Worm (Caenorhabditis elegans): Measurements from ENCODE around the gene Y54G2A.38.
A peak's percentile ranks its signal among the peaks of the same experiment; 100 is the strongest.

Gene Y54G2A.38

ce11 chrIV:2758079-2758478 is 1.2 kb upstream of the Y54G2A.38 start:
- TF ChIP-seq mdl-1 (tag; optimal IDR thresholded peaks at IDR 0.05) (no peak), nhr-21 (tag; optimal IDR thresholded peaks at IDR 0.05) (no peak), lin-39 (tag; optimal IDR thresholded peaks at IDR 0.05) (no peak), mbf-1 (tag; optimal IDR thresholded peaks at IDR 0.05) (no peak), ceh-82 (tag; optimal IDR thresholded peaks at IDR 0.05) (no peak), nhr-11 (tag; optimal IDR thresholded peaks at IDR 0.05) (no peak), sma-3 (GFP tag; optimal IDR thresholded peaks at IDR 0.05) (no peak), elt-3 (tag; optimal IDR thresholded peaks at IDR 0.05) (no peak)

ce11 chrIV:2761477-2761876 is 2.2 kb downstream of the Y54G2A.38 start:
- TF ChIP-seq dmd-4 (tag; optimal IDR thresholded peaks at IDR 0.05) (no peak), blmp-1 (tag; optimal IDR thresholded peaks at IDR 0.05; ENCODE audit: insufficient read depth) (no peak), lin-11 (tag; optimal IDR thresholded peaks at IDR 0.05) (no peak), lin-39 (tag; optimal IDR thresholded peaks at IDR 0.05) (no peak), skn-1 (tag; optimal IDR thresholded peaks at IDR 0.05) (no peak)

- TF ChIP-seq ceh-82 (tag; optimal IDR thresholded peaks at IDR 0.05) (no peak), nhr-237 (tag; optimal IDR thresholded peaks at IDR 0.05) (no peak), ama-1 (optimal IDR thresholded peaks at IDR 0.05) (no peak), unc-39 (tag; optimal IDR thresholded peaks at IDR 0.05) (no peak), sma-9 (GFP tag; optimal IDR thresholded peaks at IDR 0.05) (no peak), sma-9 (tag; optimal IDR thresholded peaks at IDR 0.05) (no peak), ceh-16 (tag; optimal IDR thresholded peaks at IDR 0.05) (no peak), nhr-11 (tag; optimal IDR thresholded peaks at IDR 0.05) (no peak)
Observed at ce11 chrIV:2762380-2762779, 3.1 kb downstream of the Y54G2A.38 start, which contains the start of gene Y54G2A.77. Gene Y54G2A.77 (plus strand): TSS chrIV:2762680.

ce11 chrIV:2764160-2764559 is 4.9 kb downstream of the Y54G2A.38 start:
- TF ChIP-seq nhr-25 (tag; optimal IDR thresholded peaks at IDR 0.05) = peak; percentile 22
- TF ChIP-seq lin-13 (GFP tag; optimal IDR thresholded peaks at IDR 0.05) = no peak

ce11 chrIV:2765048-2765708 is 5.9 kb downstream of the Y54G2A.38 start:
- TF ChIP-seq nhr-237 (tag; optimal IDR thresholded peaks at IDR 0.05) (no peak), mdl-1 (tag; optimal IDR thresholded peaks at IDR 0.05) (no peak), aly-2 (tag; optimal IDR thresholded peaks at IDR 0.05) (no peak), nhr-25 (tag; optimal IDR thresholded peaks at IDR 0.05) (peak; percentile 67), skn-1 (tag; optimal IDR thresholded peaks at IDR 0.05) (no peak), Y55F3AM.14 (GFP tag; optimal IDR thresholded peaks at IDR 0.05) (peak; percentile 40)

ce11 chrIV:2770067-2770466 is 10.8 kb downstream of the Y54G2A.38 start:
- no peak for TF ChIP-seq mbf-1 (tag; optimal IDR thresholded peaks at IDR 0.05)
- TF ChIP-seq elt-1 (tag; optimal IDR thresholded peaks at IDR 0.05) = no peak
- no peak for TF ChIP-seq snpc-4 (tag; optimal IDR thresholded peaks at IDR 0.05)
- TF ChIP-seq nhr-237 (tag; optimal IDR thresholded peaks at IDR 0.05) = no peak
- no peak for TF ChIP-seq unc-62 (GFP tag; optimal IDR thresholded peaks at IDR 0.05)
- TF ChIP-seq mab-5 (tag; optimal IDR thresholded peaks at IDR 0.05) = no peak
- no peak for TF ChIP-seq Y55F3AM.14 (GFP tag; optimal IDR thresholded peaks at IDR 0.05)
- TF ChIP-seq ztf-4 (tag; optimal IDR thresholded peaks at IDR 0.05) = no peak
- TF ChIP-seq C34F6.9 (tag; optimal IDR thresholded peaks at IDR 0.05) = no peak
- TF ChIP-seq alr-1 (tag; optimal IDR thresholded peaks at IDR 0.05) = no peak
- TF ChIP-seq nhr-77 (tag; optimal IDR thresholded peaks at IDR 0.05) = no peak

ce11 chrIV:2770835-2771234 is 11.6 kb downstream of the Y54G2A.38 start:
- no peak for TF ChIP-seq fos-1 (tag; optimal IDR thresholded peaks at IDR 0.05)
- TF ChIP-seq blmp-1 (tag; optimal IDR thresholded peaks at IDR 0.05; ENCODE audit: insufficient read depth) = no peak
- TF ChIP-seq gmeb-1 (tag; optimal IDR thresholded peaks at IDR 0.05) = no peak
- no peak for TF ChIP-seq F13H6.1 (tag; optimal IDR thresholded peaks at IDR 0.05)
- TF ChIP-seq nhr-12 (tag; optimal IDR thresholded peaks at IDR 0.05) = no peak

Measured in whole organism, L2 larva.